Fruit fly (Drosophila melanogaster) whole organism, adult: ENCODE data around the gene Nna1.

Source experiments
- CG12768 ChIP-seq: fragments of 200-800 bp; sonication (Bioruptor generic); optimal IDR thresholded peaks from 2 replicates; lab custom pipeline; 2017; ENCODE audit warnings: missing biosample characterization, missing genetic modification characterization, mild to moderate bottlenecking, moderate library complexity, missing genetic modification reagents
- CG14711 ChIP-seq: fragments of 200-800 bp; sonication (Bioruptor generic); optimal IDR thresholded peaks from 2 replicates; lab custom pipeline; 2018; ENCODE audit warnings: missing biosample characterization, mild to moderate bottlenecking, missing genetic modification characterization, moderate library complexity
- CG33017 ChIP-seq: fragments of 200-800 bp; sonication (Bioruptor generic); optimal IDR thresholded peaks from 2 replicates; lab custom pipeline; 2018; ENCODE audit warnings: missing biosample characterization, mild to moderate bottlenecking, missing genetic modification characterization, moderate library complexity
- Clk ChIP-seq: fragments of 200-800 bp; sonication (Bioruptor generic); optimal IDR thresholded peaks from 2 replicates; lab custom pipeline; 2017; ENCODE audit warnings: missing biosample characterization, missing genetic modification characterization
- Crg-1 ChIP-seq: fragments of 200-800 bp; sonication (Bioruptor generic); optimal IDR thresholded peaks from 2 replicates; lab custom pipeline; 2016; ENCODE audit warnings: missing biosample characterization, missing genetic modification characterization
- Mnt ChIP-seq: fragments of 200-800 bp; sonication (Bioruptor generic); optimal IDR thresholded peaks from 2 replicates; lab custom pipeline; 2016; ENCODE audit warnings: missing biosample characterization, mild to moderate bottlenecking, missing genetic modification characterization
- bab1 ChIP-seq: fragments of 200-800 bp; sonication (Bioruptor generic); optimal IDR thresholded peaks from 3 replicates; lab custom pipeline; 2019; ENCODE audit warnings: missing biosample characterization, mild to moderate bottlenecking, missing genetic modification characterization, moderate library complexity
- pad ChIP-seq: fragments of 200-800 bp; sonication (Bioruptor generic); optimal IDR thresholded peaks from 3 replicates; lab custom pipeline; 2017; ENCODE audit warnings: missing biosample characterization, missing genetic modification characterization, mild to moderate bottlenecking, moderate library complexity, missing genetic modification reagents
- tj ChIP-seq: fragments of 200-800 bp; sonication (Bioruptor generic); optimal IDR thresholded peaks from 3 replicates; lab custom pipeline; 2017; ENCODE audit warnings: missing biosample characterization, mild to moderate bottlenecking, missing genetic modification characterization, moderate library complexity

dm6 chrX:13756776-13757312, 64.8 kb downstream of the Nna1 start, which contains the start of the genes CG32625 and Rtc1:
- TF ChIP-seq CG14711 (tag; lab: Kevin White, UChicago) (peak; percentile 95), Mnt (GFP tag; lab: Kevin White, UChicago) (peak; percentile 99), CG33017 (tag; lab: Kevin White, UChicago) (no peak), Clk (GFP tag; lab: Kevin White, UChicago) (no peak), bab1 (GFP tag; lab: Kevin White, UChicago) (peak; percentile 49), tj (peak; percentile 36), pad (peak; percentile 67), CG12768 (GFP tag; lab: Kevin White, UChicago) (no peak), Crg-1 (GFP tag; lab: Kevin White, UChicago) (no peak)
